Fruit fly (Drosophila melanogaster): ENCODE data around the gene Rbp6.

DNA sequence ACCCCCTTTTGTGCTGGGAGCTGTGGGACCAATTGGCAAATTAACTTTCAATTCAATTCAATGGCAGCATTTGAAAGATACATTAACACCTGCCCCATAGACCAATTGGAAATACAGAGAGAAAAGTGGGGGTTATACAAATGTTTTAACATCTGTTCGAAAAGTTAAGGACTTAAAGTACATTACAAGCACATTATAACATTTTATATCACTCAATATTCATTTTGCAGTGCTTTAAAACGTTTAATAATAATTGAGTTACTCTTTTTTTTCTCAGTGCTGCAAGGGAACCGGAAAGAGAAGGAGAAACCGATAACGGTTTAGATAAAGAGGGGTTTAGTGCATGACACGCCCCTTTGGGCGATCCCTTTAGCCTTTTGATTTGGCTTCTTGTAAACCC is 28.6 kb downstream of the Rbp6 start:
- TF ChIP-seq esn (GFP tag; optimal IDR thresholded peaks at IDR 0.05) (no peak), dsx (GFP tag; optimal IDR thresholded peaks at IDR 0.05; ENCODE audit: poor library complexity, severe bottlenecking) (no peak), CG16779 (tag; optimal IDR thresholded peaks at IDR 0.05) (no peak), CG10669 (GFP tag; optimal IDR thresholded peaks at IDR 0.05) (no peak), lz (GFP tag; optimal IDR thresholded peaks at IDR 0.05) (no peak), svp (GFP tag) (peak; percentile 33), fd59A (GFP tag; optimal IDR thresholded peaks at IDR 0.05) (no peak), CG32006 (GFP tag; optimal IDR thresholded peaks at IDR 0.05) (peak; percentile 5), CG15336 (GFP tag; IDR thresholded peaks at IDR 0.05) (no peak), CG8119 (GFP tag; IDR thresholded peaks at IDR 0.05) (no peak), fkh (GFP tag; optimal IDR thresholded peaks at IDR 0.05) (no peak), Sox102F (GFP tag; optimal IDR thresholded peaks at IDR 0.05) (no peak), Eip93F (GFP tag; optimal IDR thresholded peaks at IDR 0.05) (no peak)
